Fruit fly (Drosophila melanogaster): Measurements from ENCODE around the gene CG10469.

Gene CG10469

DNA sequence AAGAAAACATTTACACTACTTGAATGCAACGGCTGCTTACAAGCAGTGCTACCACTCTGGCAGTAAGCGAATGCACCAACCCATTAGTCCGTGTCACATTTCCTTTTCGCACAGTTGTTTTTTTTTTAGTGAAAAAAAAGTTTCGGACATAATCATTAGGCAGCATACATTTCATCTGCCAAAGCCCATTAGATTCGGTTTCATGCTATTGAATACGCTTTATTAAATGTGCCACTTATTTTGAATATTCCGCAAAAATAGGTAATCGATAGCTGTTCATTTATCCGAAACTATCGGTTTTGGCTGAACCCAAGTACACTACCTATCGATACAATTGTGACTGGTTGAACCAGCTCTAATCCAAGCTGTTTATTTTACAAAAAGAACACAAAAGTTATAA is 38.3 kb downstream of the CG10469 start, which contains the start of gene tant (continued):
- TF ChIP-seq odd (GFP tag; optimal IDR thresholded peaks at IDR 0.05) (no peak), dmrt11E (tag; optimal IDR thresholded peaks at IDR 0.05) (no peak), Deaf1 (tag; optimal IDR thresholded peaks at IDR 0.05) (no peak), H15 (GFP tag; IDR thresholded peaks at IDR 0.05) (no peak), CG34224 (GFP tag; IDR thresholded peaks at IDR 0.05; ENCODE audit: partially characterized antibody) (peak; percentile 81), CG34376 (GFP tag; optimal IDR thresholded peaks at IDR 0.05) (no peak), GATAe (GFP tag; conservative IDR thresholded peaks at IDR 0.05) (no peak), CG5180 (GFP tag; optimal IDR thresholded peaks at IDR 0.05) (no peak), Sry-δ (GFP tag; optimal IDR thresholded peaks at IDR 0.05) (peak; percentile 98), stc (GFP tag; IDR thresholded peaks at IDR 0.05) (no peak), CG11247 (GFP tag; IDR thresholded peaks at IDR 0.05) (no peak), CG18476 (GFP tag; optimal IDR thresholded peaks at IDR 0.05) (no peak), CG2678 (tag; optimal IDR thresholded peaks at IDR 0.05) (no peak), dati (GFP tag; IDR thresholded peaks at IDR 0.05) (no peak), crc (GFP tag; optimal IDR thresholded peaks at IDR 0.05) (no peak), shn (GFP tag; optimal IDR thresholded peaks at IDR 0.05) (peak; percentile 16), nom (GFP tag; optimal IDR thresholded peaks at IDR 0.05) (no peak), Hr51 (GFP tag; optimal IDR thresholded peaks at IDR 0.05) (no peak), Lpt (GFP tag; optimal IDR thresholded peaks at IDR 0.05) (no peak), tin (GFP tag; optimal IDR thresholded peaks at IDR 0.05) (no peak), abd-A (tag; optimal IDR thresholded peaks at IDR 0.05) (no peak), CG4282 (GFP tag; optimal IDR thresholded peaks at IDR 0.05) (no peak), pum (GFP tag; optimal IDR thresholded peaks at IDR 0.05) (no peak), BEAF-32 (GFP tag; optimal IDR thresholded peaks at IDR 0.05) (peak; percentile 96), CG16813 (GFP tag; IDR thresholded peaks at IDR 0.05; ENCODE audit: partially characterized antibody) (peak; percentile 95), CG1529 (GFP tag; optimal IDR thresholded peaks at IDR 0.05) (no peak), Adf1 (GFP tag; IDR thresholded peaks at IDR 0.05) (no peak), MBD-R2 (GFP tag; IDR thresholded peaks at IDR 0.05) (peak; percentile 51), chn (GFP tag; optimal IDR thresholded peaks at IDR 0.05) (no peak), CG18262 (tag; optimal IDR thresholded peaks at IDR 0.05) (peak; percentile 4), ro (GFP tag; IDR thresholded peaks at IDR 0.05) (no peak), Ssrp (tag; optimal IDR thresholded peaks at IDR 0.05) (no peak), cato (GFP tag; optimal IDR thresholded peaks at IDR 0.05; ENCODE audit: borderline replicate concordance) (no peak), Usf (GFP tag; optimal IDR thresholded peaks at IDR 0.05) (no peak), Hand (GFP tag; optimal IDR thresholded peaks at IDR 0.05) (no peak), ab (GFP tag; optimal IDR thresholded peaks at IDR 0.05) (no peak), CG17829 (tag; optimal IDR thresholded peaks at IDR 0.05) (peak; percentile 8), CG33557 (GFP tag; optimal IDR thresholded peaks at IDR 0.05) (no peak), pan (optimal IDR thresholded peaks at IDR 0.05) (no peak), pan (GFP tag; optimal IDR thresholded peaks at IDR 0.05 in 1 of 2, IDR thresholded peaks at IDR 0.05 in 1 of 2) (no peak), CG14965 (GFP tag; optimal IDR thresholded peaks at IDR 0.05; ENCODE audit: borderline replicate concordance) (no peak), CG6254 (GFP tag; optimal IDR thresholded peaks at IDR 0.05) (no peak), tgo (GFP tag; IDR thresholded peaks at IDR 0.05) (no peak), Ets97D (GFP tag; optimal IDR thresholded peaks at IDR 0.05) (peak; percentile 88), bsh (GFP tag; optimal IDR thresholded peaks at IDR 0.05) (no peak), gcm2 (GFP tag; optimal IDR thresholded peaks at IDR 0.05) (no peak), CG6654 (GFP tag; optimal IDR thresholded peaks at IDR 0.05) (no peak), gce (GFP tag; IDR thresholded peaks at IDR 0.05) (no peak), schlank (tag; optimal IDR thresholded peaks at IDR 0.05) (no peak), CG30020 (tag; optimal IDR thresholded peaks at IDR 0.05) (peak; percentile 15), CG10147 (GFP tag; optimal IDR thresholded peaks at IDR 0.05) (no peak)
